Fruit fly (Drosophila melanogaster) whole organism: ENCODE measurements around the gene Teh1.

Experiments used
- EcR ChIP-seq, 2 experiments: fragments of >200 bp; optimal IDR thresholded peaks; 2 replicates each; lab custom pipeline; 2017; ENCODE audit warnings: missing biosample characterization in 2 of 2, missing genetic modification characterization in 2 of 2, missing genetic modification reagents in 2 of 2
- pan ChIP-seq: fragments of >200 bp; optimal IDR thresholded peaks from 2 replicates; lab custom pipeline; 2017
- psq ChIP-seq: fragments of >200 bp; optimal IDR thresholded peaks from 2 replicates; lab custom pipeline; 2017
- usp ChIP-seq: fragments of >200 bp; optimal IDR thresholded peaks from 2 replicates; lab custom pipeline; 2017; ENCODE audit warnings: missing biosample characterization, missing genetic modification characterization, mixed read lengths

DNA sequence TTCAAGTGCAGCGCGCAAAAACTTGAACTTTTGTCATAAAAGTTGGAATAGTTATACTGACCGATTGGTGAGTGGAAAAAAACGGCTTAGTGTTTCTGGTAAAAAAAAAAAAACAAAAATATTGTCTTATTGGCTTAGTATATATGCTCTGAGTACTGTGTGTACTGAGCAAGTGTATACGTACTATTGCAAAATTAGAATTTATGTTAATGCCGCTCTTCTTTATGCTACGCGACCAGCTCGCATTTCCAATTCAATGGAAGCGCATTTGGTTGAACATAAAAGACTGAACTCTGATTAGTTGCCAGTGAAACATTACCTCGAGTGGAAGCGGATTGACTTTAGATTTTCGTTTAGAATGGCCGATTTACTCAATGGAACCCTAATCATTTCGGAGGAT is 55.5 kb downstream of the Teh1 start, which contains the start of gene CG8534:
- TF ChIP-seq usp (GFP tag; lab: Kevin White, UChicago) (no peak), psq (lab: Kevin White, UChicago) (no peak), EcR (GFP tag; optimal IDR thresholded peaks at IDR 0.05; lab: Kevin White, UChicago) (no peak), pan (no peak)
